Fruit fly (Drosophila melanogaster) S2 (cell line): ENCODE measurements around the gene futsch.

Experiments
- CG8478 ChIP-seq: fragments of >200 bp; optimal IDR thresholded peaks from 2 replicates; lab custom pipeline; 2018
- CTCF ChIP-seq, 2 experiments: fragments of >200 bp; optimal IDR thresholded peaks; 2 replicates each; lab custom pipeline; 2018

futsch gene

DNA sequence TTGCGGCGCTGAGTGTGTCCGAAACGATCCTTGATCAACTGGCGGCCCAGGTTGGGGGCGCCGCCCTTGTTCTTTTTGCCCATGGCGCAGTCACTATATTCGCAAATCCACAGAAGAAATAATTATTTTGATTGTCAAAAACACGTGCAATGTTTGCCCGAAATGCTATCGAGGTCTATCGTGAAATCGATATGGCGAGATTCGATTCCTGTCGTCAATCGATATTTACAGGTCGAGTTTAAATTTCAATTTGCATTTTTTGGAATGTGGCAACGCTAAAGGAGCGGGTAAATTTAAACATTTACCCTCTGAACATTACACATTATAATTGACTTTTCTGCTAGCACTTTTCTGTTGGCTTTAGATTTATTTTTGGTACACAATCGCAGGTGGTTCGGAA, 55.2 kb downstream of the futsch start, which contains the start of gene Ns3:
Ns3 (minus strand) TSS at position 188 of the 400 bp plus-strand sequence.
- TF ChIP-seq CTCF (optimal IDR thresholded peaks at IDR 0.05; lab: Kevin White, UChicago) (peak; percentile 3 to 7), CG8478 (no peak)

DNA sequence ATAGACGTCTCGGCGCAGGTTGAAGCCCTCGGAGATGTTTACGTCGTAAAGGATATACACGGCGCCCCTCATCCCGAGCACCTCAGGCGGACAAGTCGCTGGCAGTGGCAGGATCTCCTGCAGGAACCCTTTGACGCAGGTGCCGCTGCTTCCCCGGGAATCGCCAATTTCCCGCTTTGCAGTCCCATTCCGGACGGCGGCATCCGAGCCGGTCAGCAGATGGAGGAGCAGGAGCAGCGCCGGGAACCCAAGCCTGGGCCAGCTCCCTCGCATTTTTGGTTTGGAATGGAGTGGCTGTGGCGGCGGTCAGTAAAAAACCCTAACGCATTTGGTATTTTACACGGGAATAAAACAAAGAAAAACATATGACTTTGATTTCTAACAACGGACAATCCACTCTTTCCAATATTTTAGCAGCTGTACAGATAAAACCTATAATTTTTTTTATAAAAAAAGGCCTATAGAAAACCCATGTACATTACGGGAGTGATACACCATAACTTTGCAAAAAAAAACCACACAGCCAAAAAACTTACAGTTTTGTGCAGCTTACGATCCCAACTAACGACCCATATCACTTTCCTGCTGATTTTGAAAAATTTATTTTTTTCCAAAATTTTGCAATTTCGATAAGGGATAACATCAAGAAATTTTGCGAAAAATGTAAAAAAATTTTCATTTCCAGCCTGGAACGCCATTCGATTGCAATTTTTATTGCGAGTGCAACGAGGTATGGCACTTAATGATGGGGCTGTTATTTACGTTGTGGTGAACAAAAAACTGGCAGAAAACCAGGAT, 57.0 kb downstream of the futsch start, which contains the start of the genes O-fut2 and CG14777:
O-fut2 (minus strand) TSS at position 290 of the 798 bp plus-strand sequence.
CG14777 (plus strand) TSS at position 428 of the 798 bp plus-strand sequence.
- TF ChIP-seq CG8478 (no peak), CTCF (optimal IDR thresholded peaks at IDR 0.05; lab: Kevin White, UChicago) (no peak)

- TF ChIP-seq CTCF (optimal IDR thresholded peaks at IDR 0.05; lab: Kevin White, UChicago): no peak
- TF ChIP-seq CG8478: no peak
Observed at dm6 chrX:1466505-1467381, 57.9 kb downstream of the futsch start.

DNA sequence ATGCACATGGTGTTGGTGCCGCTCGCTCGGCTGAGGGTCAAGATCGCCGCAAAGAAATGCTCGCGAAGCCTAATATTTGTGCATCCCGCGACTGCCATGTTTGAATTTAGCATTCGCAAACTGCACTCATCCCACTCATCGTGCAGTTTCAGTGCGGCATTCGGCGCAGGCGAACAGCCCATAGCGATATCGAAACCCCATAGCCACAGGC, 58.4 kb downstream of the futsch start, which contains the start of gene CG14778:
CG14778 (plus strand) TSS at position 112 of the 211 bp plus-strand sequence.
- TF ChIP-seq CTCF (optimal IDR thresholded peaks at IDR 0.05; lab: Kevin White, UChicago) (no peak), CG8478 (no peak)

dm6 chrX:1469717-1470116, 60.8 kb downstream of the futsch start, which contains the start of gene CG32808:
CG32808 (minus strand) TSS chrX:1469817.
- TF ChIP-seq CTCF (optimal IDR thresholded peaks at IDR 0.05; lab: Kevin White, UChicago) (no peak), CG8478 (no peak)

dm6 chrX:1470562-1470961, 61.7 kb downstream of the futsch start, which contains the start of gene pck:
pck (plus strand) TSS chrX:1470666.
- TF ChIP-seq CG8478: no peak
- no peak for TF ChIP-seq CTCF (optimal IDR thresholded peaks at IDR 0.05; lab: Kevin White, UChicago)

DNA sequence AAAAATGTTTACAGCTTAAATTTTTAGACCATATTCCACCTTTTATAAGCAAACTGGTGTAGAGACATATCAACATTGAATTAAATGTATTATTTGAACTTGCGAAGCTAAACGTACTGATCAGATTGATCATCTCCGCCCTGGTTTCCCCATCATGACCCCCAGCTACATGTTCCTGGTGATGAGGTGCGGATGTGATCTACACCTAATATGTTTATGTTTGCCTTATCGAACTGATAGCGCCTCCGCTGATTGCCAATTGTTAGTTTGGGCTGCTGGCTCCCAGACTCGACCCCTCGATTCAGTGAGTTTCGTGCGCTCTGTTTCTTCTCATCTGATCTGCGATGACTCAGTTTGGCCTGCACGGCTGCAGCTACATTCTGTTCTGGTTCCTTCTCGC, 63.4 kb downstream of the futsch start, which contains the start of gene CG14780:
CG14780 (plus strand) TSS at position 301 of the 400 bp plus-strand sequence.
- TF ChIP-seq CTCF (optimal IDR thresholded peaks at IDR 0.05; lab: Kevin White, UChicago) (no peak), CG8478 (no peak)

dm6 chrX:1476436-1476835, 67.6 kb downstream of the futsch start:
- TF ChIP-seq CTCF (optimal IDR thresholded peaks at IDR 0.05; lab: Kevin White, UChicago) (no peak), CG8478 (no peak)

DNA sequence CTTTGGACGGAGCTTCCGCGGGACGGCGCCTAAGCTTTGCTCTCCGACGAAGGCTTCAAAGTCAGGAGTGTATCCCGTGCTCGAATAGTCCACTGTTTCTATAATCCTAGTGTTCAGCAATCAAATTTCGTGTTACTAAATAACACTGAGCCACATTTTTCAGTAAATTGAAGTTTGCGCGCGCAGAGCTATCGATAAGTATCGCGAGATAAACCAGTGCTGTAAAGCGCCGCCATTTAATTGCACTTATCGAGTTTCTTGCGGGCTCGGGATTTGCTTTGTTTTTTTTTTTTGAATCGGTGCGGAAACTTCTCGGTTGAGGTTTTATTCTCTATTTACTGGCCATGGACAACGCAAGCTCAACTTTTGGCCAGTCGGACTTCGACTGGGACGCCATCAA, 68.0 kb downstream of the futsch start, which contains the start of the genes Rab27 and mei-38:
Rab27 (minus strand) TSS at position 127 of the 400 bp plus-strand sequence.
mei-38 (plus strand) TSS at position 216 of the 400 bp plus-strand sequence.
- TF ChIP-seq CTCF (optimal IDR thresholded peaks at IDR 0.05; lab: Kevin White, UChicago) (peak in 1 of 2 experiments; percentile 6), CG8478 (no peak)

- TF ChIP-seq CG8478 (no peak), CTCF (optimal IDR thresholded peaks at IDR 0.05; lab: Kevin White, UChicago) (no peak)
Observed at dm6 chrX:1478276-1479122, 69.6 kb downstream of the futsch start, which contains the start of gene rush. rush (plus strand) TSS chrX:1478552.

DNA sequence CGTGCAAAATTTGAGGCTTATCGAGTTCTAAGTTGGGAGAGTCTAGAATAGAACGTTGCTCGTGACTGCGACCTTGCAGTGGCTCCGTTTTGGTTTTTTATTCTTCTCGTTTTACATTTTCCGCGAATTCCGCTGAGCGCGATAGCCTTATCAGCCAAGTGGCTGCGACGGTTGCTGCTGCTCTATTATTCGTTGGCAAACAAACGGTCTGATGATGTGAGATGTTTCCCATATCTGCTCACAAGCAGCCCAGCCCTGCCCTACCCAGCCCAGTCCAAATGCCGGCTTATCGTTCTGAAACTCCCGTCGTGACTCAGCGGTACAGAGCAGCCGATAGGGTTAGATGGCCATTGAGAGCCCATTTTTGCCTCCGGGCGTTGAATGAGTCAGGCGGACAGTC, 71.6 kb downstream of the futsch start:
- TF ChIP-seq CTCF (optimal IDR thresholded peaks at IDR 0.05; lab: Kevin White, UChicago) (no peak), CG8478 (no peak)

DNA sequence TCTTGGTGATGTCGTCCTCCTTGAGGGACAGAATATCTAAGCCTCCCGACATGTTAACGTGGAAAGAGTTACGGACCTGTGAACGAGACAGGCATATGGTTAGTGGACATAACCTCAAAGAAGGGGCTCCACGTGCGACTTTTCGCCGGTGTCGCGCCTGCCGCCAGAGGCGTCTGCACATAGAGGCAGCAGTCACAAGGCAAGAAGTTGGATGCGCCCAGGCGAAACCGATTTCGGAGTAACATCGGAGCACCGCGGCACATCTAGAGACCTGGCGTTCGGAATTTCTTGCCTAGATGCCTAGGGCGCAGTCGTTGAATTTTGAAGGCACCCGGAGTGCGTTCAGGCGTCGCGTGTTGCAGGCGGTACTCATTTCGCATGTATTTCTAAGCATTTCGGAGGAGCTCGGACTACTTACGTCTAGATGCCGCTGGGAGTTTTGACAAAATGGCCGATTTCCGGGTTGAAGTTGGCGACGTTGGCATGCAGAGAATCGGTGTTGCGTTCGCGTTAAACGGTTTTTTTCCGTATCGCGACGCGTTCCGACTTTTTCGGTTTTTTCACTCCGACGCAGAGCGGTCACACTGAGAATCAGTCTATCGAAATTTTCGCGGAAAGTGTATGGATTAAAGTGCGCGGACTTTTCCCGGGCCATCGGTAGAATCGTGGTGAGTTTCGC, 74.1 kb downstream of the futsch start, which contains the start of the genes sta and inc:
sta (minus strand) TSS at position 574 of the 679 bp plus-strand sequence.
inc (plus strand) TSS at position 640 of the 679 bp plus-strand sequence.
- TF ChIP-seq CG8478: no peak
- peak; percentile 23 to 47 for TF ChIP-seq CTCF (optimal IDR thresholded peaks at IDR 0.05; lab: Kevin White, UChicago)
